Fruit fly (Drosophila melanogaster) whole organism, adult: ENCODE data around the gene ssp.

ENCODE experiments used
- CG11617 ChIP-seq: fragments of 200-800 bp; sonication (Bioruptor generic); optimal IDR thresholded peaks from 2 replicates; lab custom pipeline; 2017; ENCODE audit warnings: mild to moderate bottlenecking, missing biosample characterization, missing genetic modification reagents, missing genetic modification characterization
- CG12768 ChIP-seq: fragments of 200-800 bp; sonication (Bioruptor generic); optimal IDR thresholded peaks from 2 replicates; lab custom pipeline; 2017; ENCODE audit warnings: missing biosample characterization, missing genetic modification characterization, mild to moderate bottlenecking, moderate library complexity, missing genetic modification reagents
- CG14711 ChIP-seq: fragments of 200-800 bp; sonication (Bioruptor generic); optimal IDR thresholded peaks from 2 replicates; lab custom pipeline; 2018; ENCODE audit warnings: missing biosample characterization, mild to moderate bottlenecking, missing genetic modification characterization, moderate library complexity
- CG1620 ChIP-seq: fragments of 200-800 bp; sonication (Bioruptor generic); optimal IDR thresholded peaks from 2 replicates; lab custom pipeline; 2016; ENCODE audit warnings: missing biosample characterization, missing genetic modification characterization
- CG33017 ChIP-seq: fragments of 200-800 bp; sonication (Bioruptor generic); optimal IDR thresholded peaks from 2 replicates; lab custom pipeline; 2018; ENCODE audit warnings: missing biosample characterization, mild to moderate bottlenecking, missing genetic modification characterization, moderate library complexity
- CG5204 ChIP-seq: fragments of 200-800 bp; sonication (Bioruptor generic); optimal IDR thresholded peaks from 2 replicates; lab custom pipeline; 2016; ENCODE audit warnings: missing biosample characterization, missing genetic modification characterization
- CG7045 ChIP-seq: fragments of 200-800 bp; sonication (Bioruptor generic); optimal IDR thresholded peaks from 2 replicates; lab custom pipeline; 2017; ENCODE audit warnings: missing biosample characterization, mild to moderate bottlenecking, missing genetic modification characterization
- CG7101 ChIP-seq: fragments of 200-800 bp; sonication (Bioruptor generic); optimal IDR thresholded peaks from 2 replicates; lab custom pipeline; 2018; ENCODE audit warnings: missing biosample characterization, mild to moderate bottlenecking, missing genetic modification characterization, moderate library complexity
- Clk ChIP-seq: fragments of 200-800 bp; sonication (Bioruptor generic); optimal IDR thresholded peaks from 2 replicates; lab custom pipeline; 2017; ENCODE audit warnings: missing biosample characterization, missing genetic modification characterization
- Crg-1 ChIP-seq: fragments of 200-800 bp; sonication (Bioruptor generic); optimal IDR thresholded peaks from 2 replicates; lab custom pipeline; 2016; ENCODE audit warnings: missing biosample characterization, missing genetic modification characterization
- Hr96 ChIP-seq: fragments of 200-800 bp; sonication (Bioruptor generic); optimal IDR thresholded peaks from 2 replicates; lab custom pipeline; 2016; ENCODE audit warnings: missing biosample characterization, missing genetic modification characterization
- Mnt ChIP-seq: fragments of 200-800 bp; sonication (Bioruptor generic); optimal IDR thresholded peaks from 2 replicates; lab custom pipeline; 2016; ENCODE audit warnings: missing biosample characterization, mild to moderate bottlenecking, missing genetic modification characterization
- bab1 ChIP-seq: fragments of 200-800 bp; sonication (Bioruptor generic); optimal IDR thresholded peaks from 3 replicates; lab custom pipeline; 2019; ENCODE audit warnings: missing biosample characterization, mild to moderate bottlenecking, missing genetic modification characterization, moderate library complexity
- cic ChIP-seq: fragments of 200-800 bp; sonication (Bioruptor generic); optimal IDR thresholded peaks from 2 replicates; lab custom pipeline; 2017; ENCODE audit warnings: missing biosample characterization, mild to moderate bottlenecking, missing genetic modification characterization, moderate library complexity
- cnc ChIP-seq, 2 experiments: fragments of >200 bp; optimal IDR thresholded peaks; 2 replicates each; lab custom pipeline; 2017
- kay ChIP-seq: fragments of 200-800 bp; sonication (Bioruptor generic); peaks from one replicate; lab custom pipeline; 2016; ENCODE audit warnings: missing biosample characterization, missing genetic modification characterization, borderline replicate concordance
- ovo ChIP-seq: fragments of 200-800 bp; sonication (Bioruptor generic); optimal IDR thresholded peaks from 2 replicates; lab custom pipeline; 2016; ENCODE audit warnings: missing biosample characterization, missing genetic modification characterization
- pad ChIP-seq: fragments of 200-800 bp; sonication (Bioruptor generic); optimal IDR thresholded peaks from 3 replicates; lab custom pipeline; 2017; ENCODE audit warnings: missing biosample characterization, missing genetic modification characterization, mild to moderate bottlenecking, moderate library complexity, missing genetic modification reagents
- tj ChIP-seq: fragments of 200-800 bp; sonication (Bioruptor generic); optimal IDR thresholded peaks from 3 replicates; lab custom pipeline; 2017; ENCODE audit warnings: missing biosample characterization, mild to moderate bottlenecking, missing genetic modification characterization, moderate library complexity
- toe ChIP-seq: fragments of 200-800 bp; sonication (Bioruptor generic); optimal IDR thresholded peaks from 2 replicates; lab custom pipeline; 2016; ENCODE audit warnings: missing biosample characterization, missing genetic modification characterization

Gene ssp

DNA sequence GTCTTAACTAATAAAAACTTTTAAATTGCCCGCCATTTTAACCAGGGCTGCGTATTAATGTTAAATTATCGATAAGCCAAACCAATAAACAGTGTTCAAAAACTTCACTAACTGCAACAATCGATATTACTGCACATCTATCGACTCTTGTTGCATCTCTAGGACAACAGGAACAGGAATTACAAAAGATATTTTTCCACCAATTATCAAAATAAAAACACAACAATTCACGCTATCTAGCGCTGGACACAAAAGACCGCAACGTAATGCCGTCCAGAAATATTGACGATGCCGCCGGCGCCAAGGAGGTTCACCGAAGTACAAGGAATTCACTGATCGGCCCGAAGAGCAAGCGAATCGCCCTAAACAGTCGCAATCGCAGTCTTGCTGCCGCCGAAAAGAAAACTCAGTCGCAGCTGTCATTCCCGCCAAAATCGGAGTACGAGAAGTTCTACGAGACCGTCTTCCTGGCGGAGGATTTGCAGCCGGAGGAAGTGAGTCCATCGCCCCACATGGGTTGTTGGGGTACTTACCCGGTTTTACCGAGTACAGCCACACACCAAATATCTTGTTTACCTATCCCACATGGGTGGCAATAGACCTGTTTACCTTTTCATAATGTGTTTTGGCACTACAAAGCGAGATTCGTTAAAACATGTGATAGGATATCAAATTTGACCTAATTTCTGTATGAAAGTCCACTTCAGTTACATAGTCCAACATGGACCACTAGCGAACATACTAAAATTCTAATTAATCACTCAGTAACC, 1.9 kb upstream of the ssp start, which contains the start of gene vers:
Gene vers, plus strand, starts transcription at position 136 of the 770 bp plus-strand sequence.
- peak; percentile 41 for TF ChIP-seq CG7101 (tag; lab: Kevin White, UChicago)
- TF ChIP-seq CG7045 (GFP tag; lab: Kevin White, UChicago): no peak
- peak; percentile 31 for TF ChIP-seq Mnt (GFP tag; lab: Kevin White, UChicago)
- peak; percentile 40 for TF ChIP-seq CG14711
- no peak for TF ChIP-seq Hr96 (GFP tag; lab: Kevin White, UChicago)
- TF ChIP-seq CG33017 (tag; lab: Kevin White, UChicago): no peak
- TF ChIP-seq bab1 (GFP tag; lab: Kevin White, UChicago): peak; percentile 65
- no peak for TF ChIP-seq ovo (GFP tag; lab: Kevin White, UChicago)
- TF ChIP-seq pad (GFP tag; lab: Kevin White, UChicago): peak; percentile 28
- no peak for TF ChIP-seq Crg-1 (GFP tag; lab: Kevin White, UChicago)
- TF ChIP-seq CG5204 (GFP tag; lab: Kevin White, UChicago): no peak

DNA sequence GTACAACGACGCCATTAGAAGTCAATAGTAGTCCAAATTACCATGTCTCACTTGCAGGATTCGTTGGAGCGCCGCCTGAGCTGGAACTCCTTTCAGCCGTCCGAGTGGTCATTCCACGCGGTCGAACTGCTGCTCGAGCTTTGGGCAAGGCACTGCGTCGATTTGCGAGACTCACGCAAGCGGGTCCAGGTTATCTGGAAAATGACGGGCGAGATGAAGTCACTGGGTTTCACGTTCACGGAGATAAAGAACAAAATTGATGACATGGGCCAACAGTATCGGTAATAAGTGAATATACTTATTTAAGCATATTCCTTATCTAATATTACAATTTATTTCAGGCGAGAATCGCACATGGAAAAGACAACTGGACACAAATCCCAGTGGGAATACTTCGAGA, 574 bp downstream of the ssp start:
- TF ChIP-seq CG7045 (GFP tag; lab: Kevin White, UChicago) (no peak), CG11617 (GFP tag; lab: Kevin White, UChicago) (no peak), Crg-1 (GFP tag; lab: Kevin White, UChicago) (no peak), CG7101 (tag; lab: Kevin White, UChicago) (no peak), CG14711 (no peak)

DNA sequence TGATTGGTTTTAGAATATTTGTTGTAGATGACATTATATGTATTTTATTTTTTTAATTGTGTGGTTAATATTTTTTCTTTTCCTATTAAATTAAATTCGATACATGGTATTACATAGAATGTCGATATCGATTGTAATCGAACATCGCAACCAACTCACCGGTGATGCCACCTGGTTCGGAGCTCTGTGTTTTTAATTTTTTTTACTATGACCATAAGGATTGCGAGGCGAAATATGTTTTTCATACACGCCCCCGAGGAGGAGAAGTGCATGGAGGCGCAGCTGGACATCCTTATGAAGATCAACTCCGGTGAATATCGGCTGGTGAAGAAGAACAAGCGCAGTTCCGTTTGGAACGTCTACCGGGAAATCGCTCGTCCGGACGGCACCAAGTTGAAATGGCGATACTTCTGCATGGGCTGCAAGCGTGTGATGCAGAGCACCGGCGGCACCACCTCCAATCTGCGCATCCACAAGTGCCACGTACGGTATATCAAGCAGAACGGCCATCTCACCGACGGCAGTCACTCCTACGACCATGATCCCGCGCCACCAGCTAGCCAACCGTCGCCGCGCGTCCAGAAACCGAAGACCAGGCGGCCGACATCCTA, 1.9 kb downstream of the ssp start, which contains the start of gene CG11560:
Gene CG11560, plus strand, starts transcription at position 145 of the 611 bp plus-strand sequence.
- TF ChIP-seq CG14711: peak; percentile 3
- TF ChIP-seq bab1 (GFP tag; lab: Kevin White, UChicago): peak; percentile 25
- no peak for TF ChIP-seq Hr96 (GFP tag; lab: Kevin White, UChicago)

DNA sequence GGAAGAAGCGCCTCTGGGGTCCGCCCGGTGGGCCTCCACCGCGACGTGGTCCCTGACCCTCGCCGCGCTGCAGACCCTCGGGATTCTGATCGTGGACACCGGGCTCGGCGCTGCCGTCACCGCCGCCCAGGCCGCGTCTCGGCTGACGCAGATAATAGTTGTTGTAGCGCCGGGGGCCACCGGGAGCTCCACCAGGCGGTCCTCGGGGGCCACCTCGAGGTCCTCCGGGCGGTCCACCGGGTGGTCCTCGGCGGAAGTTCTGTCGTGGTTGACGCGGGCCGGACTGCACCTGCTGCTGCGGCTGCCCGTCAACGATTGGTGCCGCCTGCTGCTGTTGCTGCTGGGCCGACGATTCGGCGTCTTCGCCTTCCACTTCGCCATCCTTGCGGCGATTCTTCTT, 4.8 kb downstream of the ssp start:
- TF ChIP-seq kay (GFP tag; lab: Kevin White, UChicago) (no peak), toe (no peak), cic (GFP tag; lab: Kevin White, UChicago) (no peak), CG33017 (tag; lab: Kevin White, UChicago) (no peak), tj (GFP tag; lab: Kevin White, UChicago) (no peak), CG5204 (GFP tag; lab: Kevin White, UChicago) (no peak), CG14711 (no peak), ovo (GFP tag; lab: Kevin White, UChicago) (no peak), cnc (optimal IDR thresholded peaks at IDR 0.05; lab: Kevin White, UChicago) (no peak), Mnt (GFP tag; lab: Kevin White, UChicago) (no peak), CG12768 (GFP tag; lab: Kevin White, UChicago) (no peak), CG11617 (GFP tag; lab: Kevin White, UChicago) (no peak), CG7101 (tag; lab: Kevin White, UChicago) (no peak)

DNA sequence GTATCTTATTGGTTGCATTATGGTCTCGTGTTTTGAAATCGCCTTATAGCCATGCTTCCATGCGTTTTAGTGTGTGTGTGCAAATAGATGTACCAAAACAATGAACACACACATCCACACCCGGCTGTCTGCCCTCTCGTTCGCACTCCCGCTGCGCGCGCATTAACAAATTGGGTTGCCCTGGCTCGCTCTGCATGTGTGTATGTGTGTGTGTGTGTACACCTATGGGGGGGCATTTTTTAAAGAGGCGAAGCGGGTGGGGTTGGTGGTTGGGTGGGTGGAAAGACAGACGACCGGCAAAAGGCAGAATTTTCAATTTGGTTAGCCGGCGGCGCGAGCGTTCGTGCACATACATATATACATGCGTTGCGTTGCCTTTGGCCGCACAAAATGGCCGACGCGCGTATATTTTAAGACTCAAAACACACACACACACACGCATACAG, 6.1 kb downstream of the ssp start:
- TF ChIP-seq Hr96 (GFP tag; lab: Kevin White, UChicago): no peak
- TF ChIP-seq cic (GFP tag; lab: Kevin White, UChicago): peak; percentile 87
- TF ChIP-seq cnc (optimal IDR thresholded peaks at IDR 0.05; lab: Kevin White, UChicago): no peak
- TF ChIP-seq CG14711: peak; percentile 64
- TF ChIP-seq tj (GFP tag; lab: Kevin White, UChicago): peak; percentile 62
- TF ChIP-seq kay (GFP tag; lab: Kevin White, UChicago): no peak
- TF ChIP-seq CG12768 (GFP tag; lab: Kevin White, UChicago): peak; percentile 87
- TF ChIP-seq pad (GFP tag; lab: Kevin White, UChicago): peak; percentile 54
- TF ChIP-seq bab1 (GFP tag; lab: Kevin White, UChicago): peak; percentile 31
- peak; percentile 20 for TF ChIP-seq CG7045 (GFP tag; lab: Kevin White, UChicago)
- TF ChIP-seq CG33017 (tag; lab: Kevin White, UChicago): peak; percentile 18
- TF ChIP-seq CG7101 (tag; lab: Kevin White, UChicago): peak; percentile 50
- peak; percentile 94 for TF ChIP-seq Mnt (GFP tag; lab: Kevin White, UChicago)

DNA sequence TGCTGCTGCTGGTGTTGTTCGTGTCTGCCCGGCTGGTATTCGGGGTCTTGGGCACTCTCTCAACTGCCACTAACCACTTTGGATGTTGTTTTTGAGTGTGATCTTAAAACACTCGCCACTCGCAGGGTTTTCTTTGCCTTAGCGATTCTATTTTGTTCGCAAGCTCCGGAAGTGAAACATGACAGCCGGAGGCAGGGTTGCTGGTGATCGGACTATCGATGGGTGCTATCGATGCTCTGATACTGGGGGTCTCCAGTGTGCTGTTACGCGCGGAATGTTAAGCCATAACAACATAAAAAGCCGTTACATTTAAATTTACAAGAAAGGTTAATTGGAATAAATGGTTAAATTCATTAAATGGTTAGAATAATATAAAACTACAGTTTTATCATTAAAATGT, 6.9 kb downstream of the ssp start, which contains the start of gene yps:
Gene yps, minus strand, starts transcription at position 176 of the 400 bp plus-strand sequence.
- TF ChIP-seq CG7101 (tag; lab: Kevin White, UChicago) (peak; percentile 97), Hr96 (GFP tag; lab: Kevin White, UChicago) (peak; percentile 93), toe (no peak), bab1 (GFP tag; lab: Kevin White, UChicago) (peak; percentile 96), CG33017 (tag; lab: Kevin White, UChicago) (peak; percentile 88), CG5204 (GFP tag; lab: Kevin White, UChicago) (no peak), ovo (GFP tag; lab: Kevin White, UChicago) (peak; percentile 93), CG12768 (GFP tag; lab: Kevin White, UChicago) (peak; percentile 93), Crg-1 (GFP tag; lab: Kevin White, UChicago) (peak; percentile 96), Clk (GFP tag; lab: Kevin White, UChicago) (peak; percentile 80), Mnt (GFP tag; lab: Kevin White, UChicago) (peak; percentile 96), CG14711 (peak; percentile 85), CG7045 (GFP tag; lab: Kevin White, UChicago) (peak; percentile 96), CG11617 (GFP tag; lab: Kevin White, UChicago) (peak; percentile 96), CG1620 (peak; percentile 95), tj (GFP tag; lab: Kevin White, UChicago) (peak; percentile 76), cic (GFP tag; lab: Kevin White, UChicago) (peak; percentile 82), cnc (optimal IDR thresholded peaks at IDR 0.05; lab: Kevin White, UChicago) (no peak), pad (GFP tag; lab: Kevin White, UChicago) (peak; percentile 88), kay (GFP tag; lab: Kevin White, UChicago) (no peak)
